Fruit fly (Drosophila melanogaster): Measurements from ENCODE around the gene Btk.

The Btk gene

DNA sequence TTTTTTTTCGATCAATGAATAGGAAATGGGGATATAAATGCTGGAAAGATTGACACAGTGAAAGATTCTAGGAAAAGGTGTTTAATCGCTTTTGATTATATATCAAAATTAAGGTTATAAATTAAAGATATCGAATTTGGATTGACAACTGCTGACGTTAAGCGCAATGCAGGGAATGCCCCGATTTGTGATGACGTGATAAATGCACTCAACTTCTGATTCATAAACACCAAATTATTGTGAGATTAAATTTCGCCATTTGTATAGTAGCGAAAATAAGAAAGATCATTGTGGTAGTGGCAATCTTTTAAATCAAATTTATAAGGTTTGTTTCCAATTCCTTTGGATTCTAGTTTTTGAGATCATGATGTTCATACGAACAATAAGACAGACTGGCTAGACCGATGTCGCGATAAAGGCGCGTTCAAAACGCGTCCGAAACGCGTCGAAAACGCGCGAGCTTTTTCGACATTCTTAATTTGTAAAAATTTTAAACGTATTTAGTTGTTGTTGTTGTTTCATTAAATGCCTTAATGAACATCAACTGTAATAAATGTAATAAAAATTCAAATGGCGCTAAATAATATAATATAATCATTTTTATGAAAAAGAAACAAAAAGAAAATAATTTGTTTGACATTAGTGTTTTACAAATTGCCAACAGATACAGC, 85.5 kb downstream of the Btk start, which contains the start of gene CG8349:
CG8349 (plus strand) TSS at position 657 of the 671 bp plus-strand sequence.
- TF ChIP-seq sens (GFP tag) (peak; percentile 8), CG8765 (GFP tag; IDR thresholded peaks at IDR 0.05) (no peak), CG3726 (GFP tag; IDR thresholded peaks at IDR 0.05) (no peak), aop (GFP tag; IDR thresholded peaks at IDR 0.05) (no peak), CG8359 (GFP tag; optimal IDR thresholded peaks at IDR 0.05; ENCODE audit: borderline replicate concordance) (peak; percentile 99)

DNA sequence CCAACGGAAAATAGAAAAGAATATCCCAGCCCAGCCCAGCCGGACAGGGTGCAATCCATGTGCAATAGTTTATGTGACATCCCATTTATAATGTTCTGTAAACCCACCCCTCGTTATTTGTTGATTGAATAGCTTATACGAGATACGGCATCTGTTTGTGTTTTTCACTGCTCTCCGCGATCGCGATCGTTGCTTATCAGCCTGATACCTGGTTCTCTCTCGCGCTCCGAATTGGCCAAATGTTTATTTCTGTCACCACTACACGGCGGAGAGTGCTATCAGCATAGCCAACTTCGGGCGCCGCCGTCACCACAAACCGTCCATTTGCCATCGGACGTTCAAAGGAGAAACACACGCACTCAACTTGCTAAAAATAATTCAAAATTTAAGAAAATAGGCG, 86.9 kb downstream of the Btk start, which contains the start of gene CG8353:
CG8353 (plus strand) TSS at position 59 of the 400 bp plus-strand sequence.
- TF ChIP-seq CG7372 (GFP tag; IDR thresholded peaks at IDR 0.05) (no peak), Hmr (GFP tag; optimal IDR thresholded peaks at IDR 0.05) (no peak), CG5953 (GFP tag; IDR thresholded peaks at IDR 0.05) (no peak), Antp (GFP tag; optimal IDR thresholded peaks at IDR 0.05) (no peak), CG9797 (GFP tag; optimal IDR thresholded peaks at IDR 0.05) (no peak), MESR4 (GFP tag; optimal IDR thresholded peaks at IDR 0.05) (peak; percentile 28), chif (GFP tag; optimal IDR thresholded peaks at IDR 0.05) (no peak), CG12236 (GFP tag; optimal IDR thresholded peaks at IDR 0.05) (no peak), wor (GFP tag; IDR thresholded peaks at IDR 0.05) (no peak), Doc2 (GFP tag; IDR thresholded peaks at IDR 0.05) (no peak), crol (GFP tag; IDR thresholded peaks at IDR 0.05) (no peak), row (GFP tag; IDR thresholded peaks at IDR 0.05) (0 out of 3 replicates have a peak, but pooled peaks have one; percentile 6), zfh1 (GFP tag; IDR thresholded peaks at IDR 0.05) (0 out of 3 replicates have a peak, but pooled peaks have one; percentile 50), seq (GFP tag; IDR thresholded peaks at IDR 0.05) (0 out of 2 replicates have a peak, but pooled peaks have one; percentile 30), tin (GFP tag; optimal IDR thresholded peaks at IDR 0.05) (no peak), Gsc (GFP tag; IDR thresholded peaks at IDR 0.05) (no peak), Asciz (GFP tag; optimal IDR thresholded peaks at IDR 0.05) (no peak), Deaf1 (tag; optimal IDR thresholded peaks at IDR 0.05) (peak; percentile 83), grn (GFP tag; optimal IDR thresholded peaks at IDR 0.05) (peak; percentile 97), CG12071 (GFP tag; optimal IDR thresholded peaks at IDR 0.05) (no peak), CG5245 (GFP tag; optimal IDR thresholded peaks at IDR 0.05) (no peak), zfh2 (GFP tag; optimal IDR thresholded peaks at IDR 0.05) (no peak), Dp (GFP tag; optimal IDR thresholded peaks at IDR 0.05) (no peak), BEAF-32 (GFP tag; optimal IDR thresholded peaks at IDR 0.05) (no peak), ranshi (GFP tag; IDR thresholded peaks at IDR 0.05) (no peak), ato (GFP tag; IDR thresholded peaks at IDR 0.05; ENCODE audit: partially characterized antibody) (no peak), Adf1 (GFP tag; IDR thresholded peaks at IDR 0.05) (peak; percentile 42; the same call in 1 of the 2 replicates), CG1832 (GFP tag; optimal IDR thresholded peaks at IDR 0.05) (no peak), cwo (GFP tag; optimal IDR thresholded peaks at IDR 0.05) (no peak), pros (GFP tag; optimal IDR thresholded peaks at IDR 0.05) (peak; percentile 33), CG18262 (tag; optimal IDR thresholded peaks at IDR 0.05) (no peak), Fer2 (tag; optimal IDR thresholded peaks at IDR 0.05) (no peak), CG31365 (tag; optimal IDR thresholded peaks at IDR 0.05) (no peak), stc (GFP tag; IDR thresholded peaks at IDR 0.05) (no peak), Trl (optimal IDR thresholded peaks at IDR 0.05) (peak in 1 of 2 experiments; percentile 62), Trl (GFP tag; optimal IDR thresholded peaks at IDR 0.05) (no peak), Vsx1 (GFP tag; optimal IDR thresholded peaks at IDR 0.05) (no peak), Atf6 (GFP tag; IDR thresholded peaks at IDR 0.05) (no peak; the same call in 1 of the 2 replicates), Abd-B (GFP tag; optimal IDR thresholded peaks at IDR 0.05) (no peak), Ets65A (GFP tag) (peak; percentile 14), CG13624 (GFP tag; optimal IDR thresholded peaks at IDR 0.05) (no peak), CG1024 (GFP tag; IDR thresholded peaks at IDR 0.05) (no peak), bcd (GFP tag; optimal IDR thresholded peaks at IDR 0.05) (no peak), Med (GFP tag) (peak; percentile 50), CG14710 (tag; optimal IDR thresholded peaks at IDR 0.05) (no peak)

Data from whole organism, embryonic.